Worm (Caenorhabditis elegans) whole organism, L1 larva: ENCODE measurements around the gene Y65A5A.1.
A peak's percentile ranks its signal among the peaks of the same experiment; 100 is the strongest.

Experiments used
- C04F5.9 ChIP-seq: sonication (generic microtip); optimal IDR thresholded peaks from 2 replicates; lab custom pipeline; 2016; ENCODE audit warnings: missing genetic modification characterization, missing compliant biosample characterization
- C16A3.4 ChIP-seq: fragments of 150-350 bp; optimal IDR thresholded peaks from 2 replicates; lab custom pipeline; 2014; ENCODE audit warnings: missing biosample characterization, missing genetic modification characterization
- F16B12.6 ChIP-seq: fragments of 150-350 bp; optimal IDR thresholded peaks from 2 replicates; lab custom pipeline; 2014; ENCODE audit warnings: missing biosample characterization, missing genetic modification characterization
- Y116A8C.19 ChIP-seq: sonication (generic microtip); optimal IDR thresholded peaks from 2 replicates; lab custom pipeline; 2016; ENCODE audit warnings: missing compliant biosample characterization, missing genetic modification characterization, borderline replicate concordance
- aly-2 ChIP-seq: fragments of 150-350 bp; optimal IDR thresholded peaks from 2 replicates; lab custom pipeline; 2014; ENCODE audit warnings: missing biosample characterization, missing genetic modification characterization
- ceh-63 ChIP-seq: fragments of 200-800 bp; sonication (Bioruptor generic); optimal IDR thresholded peaks from 2 replicates; lab custom pipeline; 2018; ENCODE audit warnings: mild to moderate bottlenecking, missing genetic modification characterization, missing compliant biosample characterization
- ceh-8 ChIP-seq: fragments of 200-800 bp; sonication (Bioruptor generic); optimal IDR thresholded peaks from 2 replicates; lab custom pipeline; 2018; ENCODE audit warnings: mild to moderate bottlenecking, missing genetic modification characterization, moderate library complexity, missing compliant biosample characterization
- ceh-82 ChIP-seq, 3 experiments: fragments of 150-350 bp in 1 of 3; sonication (generic microtip) in 2 of 3; optimal IDR thresholded peaks; 2 replicates each; lab custom pipeline; 2014 to 2017; ENCODE audit warnings: missing biosample characterization in 3 of 3, missing genetic modification characterization in 3 of 3
- ceh-88 ChIP-seq: fragments of 200-800 bp; sonication (Bioruptor generic); IDR thresholded peaks from 2 replicates; pipeline ENCODE4 v1.3.6; 2022; ENCODE audit warnings: missing genetic modification characterization, missing compliant biosample characterization
- ces-1 ChIP-seq: fragments of 150-350 bp; optimal IDR thresholded peaks from 2 replicates; lab custom pipeline; 2014; ENCODE audit warnings: missing biosample characterization, missing genetic modification reagents, missing genetic modification characterization
- dpl-1 ChIP-seq, 3 experiments: fragments of 150-350 bp in 2 of 3; sonication (generic microtip) in 1 of 3; optimal IDR thresholded peaks; 2 replicates each; lab custom pipeline; 2014 to 2017; ENCODE audit warnings: missing biosample characterization in 3 of 3, missing genetic modification characterization in 3 of 3, missing genetic modification reagents in 3 of 3
- efl-3 ChIP-seq: fragments of 200-800 bp; sonication (Bioruptor generic); optimal IDR thresholded peaks from 2 replicates; lab custom pipeline; 2018; ENCODE audit warnings: mild to moderate bottlenecking, missing genetic modification characterization, missing compliant biosample characterization
- elt-2 ChIP-seq: sonication (generic microtip); optimal IDR thresholded peaks from 2 replicates; lab custom pipeline; 2016; ENCODE audit warnings: missing genetic modification characterization, mild to moderate bottlenecking, inconsistent platforms, missing compliant biosample characterization, missing genetic modification reagents
- fkh-10 ChIP-seq: sonication (generic microtip); optimal IDR thresholded peaks from 2 replicates; lab custom pipeline; 2017; ENCODE audit warnings: missing biosample characterization, missing genetic modification reagents, missing genetic modification characterization
- fkh-4 ChIP-seq: sonication (generic microtip); optimal IDR thresholded peaks from 2 replicates; lab custom pipeline; 2016; ENCODE audit warnings: missing compliant biosample characterization, missing genetic modification characterization, borderline replicate concordance
- grh-1 ChIP-seq: fragments of 200-800 bp; sonication (Bioruptor generic); IDR thresholded peaks from 2 replicates; pipeline ENCODE4 v1.3.6; 2022; ENCODE audit warnings: missing genetic modification reagents, missing genetic modification characterization, missing compliant biosample characterization
- hlh-17 ChIP-seq: fragments of 200-800 bp; sonication (Bioruptor generic); optimal IDR thresholded peaks from 2 replicates; lab custom pipeline; 2018; ENCODE audit warnings: missing genetic modification characterization, mild to moderate bottlenecking, missing compliant biosample characterization, moderate library complexity, borderline replicate concordance
- hlh-4 ChIP-seq: sonication (generic microtip); optimal IDR thresholded peaks from 2 replicates; lab custom pipeline; 2016; ENCODE audit warnings: mild to moderate bottlenecking, missing genetic modification characterization, missing compliant biosample characterization
- hpl-2 ChIP-seq: fragments of 150-350 bp; optimal IDR thresholded peaks from 2 replicates; lab custom pipeline; 2014; ENCODE audit warnings: missing biosample characterization, missing genetic modification reagents, missing genetic modification characterization
- irx-1 ChIP-seq: sonication (generic microtip); optimal IDR thresholded peaks from 2 replicates; lab custom pipeline; 2016; ENCODE audit warnings: missing genetic modification characterization, missing compliant biosample characterization
- isw-1 ChIP-seq: fragments of 200-800 bp; sonication (Bioruptor generic); IDR thresholded peaks from 2 replicates; pipeline ENCODE4 v1.3.6; 2022; ENCODE audit warnings: missing genetic modification characterization, missing compliant biosample characterization
- jun-1 ChIP-seq: fragments of 150-350 bp; optimal IDR thresholded peaks from 2 replicates; lab custom pipeline; 2014; ENCODE audit warnings: missing biosample characterization, missing genetic modification reagents, missing genetic modification characterization
- lin-14 ChIP-seq: fragments of 200-800 bp; sonication (Bioruptor generic); optimal IDR thresholded peaks from 2 replicates; lab custom pipeline; 2018; ENCODE audit warnings: mild to moderate bottlenecking, missing genetic modification characterization, moderate library complexity, missing compliant biosample characterization
- lin-15B ChIP-seq: fragments of 150-350 bp; sonication (generic microtip); optimal IDR thresholded peaks from 3 replicates; lab custom pipeline; 2014; ENCODE audit warnings: missing biosample characterization, missing genetic modification characterization
- lin-39 ChIP-seq: fragments of 150-350 bp; optimal IDR thresholded peaks from 2 replicates; lab custom pipeline; 2014; ENCODE audit warnings: missing biosample characterization, missing genetic modification reagents, missing genetic modification characterization
- lsy-2 ChIP-seq, 2 experiments: fragments of 150-350 bp; optimal IDR thresholded peaks; 2 replicates each; lab custom pipeline; 2014; ENCODE audit warnings: missing biosample characterization in 2 of 2, missing genetic modification characterization in 2 of 2
- mab-9 ChIP-seq: fragments of 200-800 bp; sonication (Bioruptor generic); IDR thresholded peaks from 2 replicates; pipeline ENCODE4 v1.3.6; 2022; ENCODE audit warnings: missing genetic modification reagents, missing genetic modification characterization, missing compliant biosample characterization
- mdl-1 ChIP-seq, 2 experiments: fragments of 150-350 bp; optimal IDR thresholded peaks; 2 replicates each; lab custom pipeline; 2014 to 2017; ENCODE audit warnings: missing biosample characterization in 2 of 2, missing genetic modification characterization in 2 of 2, inconsistent platforms in 1 of 2
- nhr-11 ChIP-seq: fragments of 150-350 bp; optimal IDR thresholded peaks from 2 replicates; lab custom pipeline; 2014; ENCODE audit warnings: missing biosample characterization, missing genetic modification characterization
- nhr-12 ChIP-seq: sonication (generic microtip); optimal IDR thresholded peaks from 2 replicates; lab custom pipeline; 2017; ENCODE audit warnings: missing biosample characterization, missing genetic modification characterization
- nhr-19 ChIP-seq: fragments of 200-800 bp; sonication (Bioruptor generic); conservative IDR thresholded peaks from 2 replicates; pipeline ENCODE4 v1.3.6; 2022; ENCODE audit warnings: missing genetic modification characterization, missing compliant biosample characterization
- nhr-28 ChIP-seq: fragments of 150-350 bp; optimal IDR thresholded peaks from 2 replicates; lab custom pipeline; 2014; ENCODE audit warnings: missing biosample characterization, missing genetic modification characterization
- nhr-47 ChIP-seq: sonication (generic microtip); optimal IDR thresholded peaks from 2 replicates; lab custom pipeline; 2016; ENCODE audit warnings: mild to moderate bottlenecking, missing genetic modification characterization, moderate library complexity, missing compliant biosample characterization
- nhr-71 ChIP-seq: sonication (generic microtip); optimal IDR thresholded peaks from 2 replicates; lab custom pipeline; 2016; ENCODE audit warnings: mild to moderate bottlenecking, missing genetic modification characterization, moderate library complexity, missing compliant biosample characterization
- nhr-76 ChIP-seq: sonication (generic microtip); optimal IDR thresholded peaks from 2 replicates; lab custom pipeline; 2017; ENCODE audit warnings: missing biosample characterization, missing genetic modification characterization
- nhr-77 ChIP-seq: fragments of 150-350 bp; optimal IDR thresholded peaks from 2 replicates; lab custom pipeline; 2014; ENCODE audit warnings: missing biosample characterization, missing genetic modification characterization
- nhr-84 ChIP-seq: sonication (generic microtip); optimal IDR thresholded peaks from 2 replicates; lab custom pipeline; 2017; ENCODE audit warnings: missing biosample characterization, missing genetic modification characterization
- nhr-85 ChIP-seq: sonication (generic microtip); peaks from one replicate; lab custom pipeline; 2016; ENCODE audit warnings: missing genetic modification characterization, inconsistent platforms, missing compliant biosample characterization
- nhr-90 ChIP-seq: sonication (generic microtip); optimal IDR thresholded peaks from 2 replicates; lab custom pipeline; 2016; ENCODE audit warnings: mild to moderate bottlenecking, missing genetic modification characterization, missing compliant biosample characterization; ENCODE audit not compliant: poor library complexity
- pax-3 ChIP-seq: fragments of 200-800 bp; sonication (Bioruptor generic); optimal IDR thresholded peaks from 2 replicates; lab custom pipeline; 2018; ENCODE audit warnings: mild to moderate bottlenecking, missing genetic modification characterization, moderate library complexity, missing compliant biosample characterization
- pqm-1 ChIP-seq: sonication (generic microtip); optimal IDR thresholded peaks from 3 replicates; lab custom pipeline; 2017; ENCODE audit warnings: missing biosample characterization, missing genetic modification characterization
- rnt-1 ChIP-seq: sonication (generic microtip); optimal IDR thresholded peaks from 2 replicates; lab custom pipeline; 2016; ENCODE audit warnings: mild to moderate bottlenecking, missing genetic modification characterization, moderate library complexity, missing compliant biosample characterization
- sox-4 ChIP-seq: sonication (generic microtip); optimal IDR thresholded peaks from 2 replicates; lab custom pipeline; 2016; ENCODE audit warnings: missing genetic modification characterization, missing compliant biosample characterization
- sptf-1 ChIP-seq: fragments of 150-350 bp; optimal IDR thresholded peaks from 2 replicates; lab custom pipeline; 2014; ENCODE audit warnings: missing biosample characterization, missing genetic modification characterization
- sup-37 ChIP-seq: fragments of 200-800 bp; sonication (Bioruptor generic); optimal IDR thresholded peaks from 2 replicates; lab custom pipeline; 2018; ENCODE audit warnings: mild to moderate bottlenecking, missing genetic modification characterization, missing compliant biosample characterization
- swsn-7 ChIP-seq: sonication (generic microtip); optimal IDR thresholded peaks from 2 replicates; lab custom pipeline; 2016; ENCODE audit warnings: missing genetic modification characterization, missing compliant biosample characterization
- tbx-2 ChIP-seq: sonication (generic microtip); optimal IDR thresholded peaks from 2 replicates; lab custom pipeline; 2016; ENCODE audit warnings: missing genetic modification characterization, missing compliant biosample characterization
- tlp-1 ChIP-seq: fragments of 150-350 bp; optimal IDR thresholded peaks from 2 replicates; lab custom pipeline; 2014; ENCODE audit warnings: missing biosample characterization, missing genetic modification characterization
- unc-130 ChIP-seq: fragments of 150-350 bp; optimal IDR thresholded peaks from 2 replicates; lab custom pipeline; 2017; ENCODE audit warnings: missing biosample characterization, missing genetic modification characterization, inconsistent platforms
- unc-62 ChIP-seq: fragments of 150-350 bp; optimal IDR thresholded peaks from 2 replicates; lab custom pipeline; 2014; ENCODE audit warnings: missing biosample characterization, missing genetic modification reagents, missing genetic modification characterization
- unc-98 ChIP-seq: fragments of 200-800 bp; sonication (Bioruptor generic); IDR thresholded peaks from 2 replicates; pipeline ENCODE4 v1.3.6; 2022; ENCODE audit warnings: missing genetic modification characterization, missing compliant biosample characterization
- zag-1 ChIP-seq: fragments of 150-350 bp; optimal IDR thresholded peaks from 2 replicates; lab custom pipeline; 2014; ENCODE audit warnings: missing biosample characterization, missing genetic modification characterization
- ztf-11 ChIP-seq, 2 experiments: sonication (generic microtip); optimal IDR thresholded peaks; 2 replicates each; lab custom pipeline; 2016 to 2017; ENCODE audit warnings: missing genetic modification characterization in 2 of 2, missing biosample characterization in 1 of 2, missing compliant biosample characterization in 1 of 2

Gene Y65A5A.1

DNA sequence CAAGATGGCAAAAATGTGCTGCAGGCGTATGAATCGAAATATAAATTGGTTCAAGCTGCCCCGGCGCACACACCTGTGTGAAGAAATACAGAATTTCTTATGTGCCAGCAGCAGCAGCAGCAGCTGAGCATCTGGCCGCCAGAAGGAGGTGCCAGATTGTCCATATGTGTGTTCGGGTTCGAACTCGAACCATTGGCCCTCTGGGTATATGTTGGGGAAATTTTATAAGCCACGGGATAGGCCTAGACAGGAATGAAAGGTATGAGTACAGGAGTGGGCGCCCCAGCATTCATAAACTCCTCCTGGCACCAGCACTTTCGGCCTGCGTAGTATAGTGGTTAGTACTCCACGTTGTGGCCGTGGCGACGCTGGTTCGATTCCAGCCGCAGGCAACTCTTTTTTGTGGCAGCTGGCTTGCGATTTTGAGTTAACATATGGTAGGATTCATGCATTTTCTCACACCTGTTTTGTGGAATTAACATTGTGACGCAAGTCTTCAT, 11.4 kb downstream of the Y65A5A.1 start:
- TF ChIP-seq sptf-1 (tag; lab: Kevin White, UChicago) (no peak), lin-39 (tag; lab: Kevin White, UChicago) (no peak), irx-1 (tag; lab: Kevin White, UChicago) (peak; percentile 40), hlh-4 (tag; lab: Kevin White, UChicago) (no peak), mdl-1 (tag; optimal IDR thresholded peaks at IDR 0.05; lab: Kevin White, UChicago) (peak in 1 of 2 experiments; percentile 21), nhr-77 (tag; lab: Kevin White, UChicago) (peak; percentile 44), nhr-19 (GFP tag; lab: Robert Waterston, UW) (peak; percentile 45), isw-1 (GFP tag; lab: Robert Waterston, UW) (no peak), fkh-10 (GFP tag; lab: Kevin White, UChicago) (no peak), hpl-2 (GFP tag; lab: Kevin White, UChicago) (no peak), zag-1 (no peak), nhr-76 (tag; lab: Kevin White, UChicago) (no peak), mab-9 (GFP tag; lab: Robert Waterston, UW) (no peak), grh-1 (GFP tag; lab: Robert Waterston, UW) (no peak), unc-98 (GFP tag; lab: Robert Waterston, UW) (no peak), ceh-82 (tag; optimal IDR thresholded peaks at IDR 0.05; lab: Kevin White, UChicago) (peak in 2 of 3 experiments; percentile 19 to 43), tbx-2 (peak; percentile 25), lsy-2 (tag; optimal IDR thresholded peaks at IDR 0.05; lab: Kevin White, UChicago) (peak; percentile 21 to 33), sup-37 (GFP tag; lab: Kevin White, UChicago) (no peak), nhr-47 (tag; lab: Kevin White, UChicago) (peak; percentile 63), ceh-8 (GFP tag; lab: Kevin White, UChicago) (no peak), nhr-90 (peak; percentile 44), lin-15B (tag; lab: Kevin White, UChicago) (no peak), unc-130 (peak; percentile 59), C16A3.4 (tag; lab: Kevin White, UChicago) (peak; percentile 49), ceh-88 (GFP tag; lab: Robert Waterston, UW) (no peak), pqm-1 (tag; lab: Kevin White, UChicago) (no peak), rnt-1 (tag; lab: Kevin White, UChicago) (peak; percentile 65), nhr-11 (no peak), ces-1 (GFP tag; lab: Kevin White, UChicago) (no peak), elt-2 (tag; lab: Kevin White, UChicago) (peak; percentile 9), nhr-71 (tag; lab: Kevin White, UChicago) (peak; percentile 51), pax-3 (no peak), swsn-7 (tag; lab: Kevin White, UChicago) (peak; percentile 55), Y116A8C.19 (no peak), tlp-1 (tag; lab: Kevin White, UChicago) (no peak), sox-4 (tag; lab: Kevin White, UChicago) (no peak), dpl-1 (GFP tag; optimal IDR thresholded peaks at IDR 0.05; lab: Kevin White, UChicago) (peak in 1 of 3 experiments; percentile 33), C04F5.9 (no peak), lin-14 (GFP tag; lab: Kevin White, UChicago) (peak; percentile 17), fkh-4 (tag; lab: Kevin White, UChicago) (peak; percentile 70), F16B12.6 (tag; lab: Kevin White, UChicago) (no peak), nhr-28 (tag; lab: Kevin White, UChicago) (no peak), nhr-85 (tag; lab: Kevin White, UChicago) (peak; percentile 76), ztf-11 (tag; optimal IDR thresholded peaks at IDR 0.05; lab: Kevin White, UChicago) (peak in 1 of 2 experiments; percentile 16), unc-62 (GFP tag; lab: Kevin White, UChicago) (no peak), nhr-84 (tag; lab: Kevin White, UChicago) (no peak), jun-1 (no peak), hlh-17 (no peak), ceh-63 (GFP tag; lab: Kevin White, UChicago) (peak; percentile 35), nhr-12 (tag; lab: Kevin White, UChicago) (no peak), aly-2 (tag; lab: Kevin White, UChicago) (no peak), efl-3 (GFP tag; lab: Kevin White, UChicago) (no peak)
